Worm (Caenorhabditis elegans) whole organism, late embryonic: ENCODE measurements around the gene his-32.

ENCODE experiments used
- C08G9.2 ChIP-seq: sonication (generic microtip); optimal IDR thresholded peaks from 2 replicates; lab custom pipeline; 2016; ENCODE audit warnings: mild to moderate bottlenecking, missing genetic modification characterization, moderate library complexity, missing compliant biosample characterization
- F13H6.1 ChIP-seq: sonication (generic microtip); optimal IDR thresholded peaks from 2 replicates; lab custom pipeline; 2016; ENCODE audit warnings: missing genetic modification characterization, missing compliant biosample characterization
- K09A11.1 ChIP-seq: sonication (generic microtip); optimal IDR thresholded peaks from 2 replicates; lab custom pipeline; 2017; ENCODE audit warnings: antibody characterized with exemption, mild to moderate bottlenecking, missing genetic modification characterization, missing compliant biosample characterization; ENCODE audit not compliant: insufficient read depth
- T23F11.4 ChIP-seq: fragments of 200-800 bp; sonication (Bioruptor generic); optimal IDR thresholded peaks from 2 replicates; lab custom pipeline; 2018; ENCODE audit warnings: mild to moderate bottlenecking, missing genetic modification characterization, missing compliant biosample characterization
- ahr-1 ChIP-seq: sonication (generic microtip); optimal IDR thresholded peaks from 2 replicates; lab custom pipeline; 2016; ENCODE audit warnings: missing genetic modification characterization, missing compliant biosample characterization
- ama-1 ChIP-seq: fragments of 150-350 bp; optimal IDR thresholded peaks from 2 replicates; lab custom pipeline; 2014
- ceh-18 ChIP-seq: sonication (generic microtip); optimal IDR thresholded peaks from 2 replicates; lab custom pipeline; 2016; ENCODE audit warnings: missing genetic modification characterization, missing compliant biosample characterization
- ceh-19 ChIP-seq: fragments of 200-800 bp; sonication (Bioruptor generic); optimal IDR thresholded peaks from 2 replicates; lab custom pipeline; 2018; ENCODE audit warnings: mild to moderate bottlenecking, missing genetic modification characterization, missing compliant biosample characterization
- ceh-2 ChIP-seq: sonication (generic microtip); optimal IDR thresholded peaks from 2 replicates; lab custom pipeline; 2016; ENCODE audit warnings: missing genotype, missing genetic modification characterization, missing compliant biosample characterization
- ceh-24 ChIP-seq: sonication (generic microtip); optimal IDR thresholded peaks from 2 replicates; lab custom pipeline; 2016; ENCODE audit warnings: mild to moderate bottlenecking, missing genetic modification characterization, missing compliant biosample characterization
- ceh-30 ChIP-seq: fragments of 150-350 bp; optimal IDR thresholded peaks from 2 replicates; lab custom pipeline; 2014; ENCODE audit warnings: missing biosample characterization, missing genetic modification characterization
- ceh-31 ChIP-seq: sonication (generic microtip); optimal IDR thresholded peaks from 2 replicates; lab custom pipeline; 2016; ENCODE audit warnings: missing genetic modification characterization, missing compliant biosample characterization
- ceh-48 ChIP-seq: sonication (generic microtip); optimal IDR thresholded peaks from 2 replicates; lab custom pipeline; 2016; ENCODE audit warnings: missing genetic modification characterization, inconsistent platforms, missing compliant biosample characterization
- ceh-6 ChIP-seq: fragments of 200-800 bp; sonication (Bioruptor generic); optimal IDR thresholded peaks from 2 replicates; lab custom pipeline; 2018; ENCODE audit warnings: mild to moderate bottlenecking, missing genetic modification characterization, missing compliant biosample characterization
- ceh-9 ChIP-seq: sonication (generic microtip); optimal IDR thresholded peaks from 2 replicates; lab custom pipeline; 2016; ENCODE audit warnings: mild to moderate bottlenecking, missing genetic modification characterization, inconsistent platforms, missing compliant biosample characterization
- dmd-4 ChIP-seq: sonication (generic microtip); optimal IDR thresholded peaks from 2 replicates; lab custom pipeline; 2016; ENCODE audit warnings: borderline replicate concordance, missing genetic modification characterization, missing compliant biosample characterization
- dve-1 ChIP-seq: sonication (generic microtip); optimal IDR thresholded peaks from 2 replicates; lab custom pipeline; 2017; ENCODE audit warnings: antibody characterized with exemption, mild to moderate bottlenecking, missing genetic modification characterization, missing compliant biosample characterization
- fax-1 ChIP-seq: sonication (generic microtip); optimal IDR thresholded peaks from 2 replicates; lab custom pipeline; 2016; ENCODE audit warnings: missing genotype, missing genetic modification characterization, missing compliant biosample characterization
- fkh-6 ChIP-seq: sonication (generic microtip); optimal IDR thresholded peaks from 2 replicates; lab custom pipeline; 2016; ENCODE audit warnings: missing genetic modification characterization, missing compliant biosample characterization
- hlh-15 ChIP-seq: sonication (generic microtip); optimal IDR thresholded peaks from 2 replicates; lab custom pipeline; 2016; ENCODE audit warnings: missing genetic modification characterization, missing compliant biosample characterization
- hlh-30 ChIP-seq: sonication (generic microtip); optimal IDR thresholded peaks from 2 replicates; lab custom pipeline; 2017; ENCODE audit warnings: antibody characterized with exemption, missing genetic modification characterization, missing compliant biosample characterization; ENCODE audit not compliant: insufficient read depth
- lin-11 ChIP-seq: fragments of 200-800 bp; sonication (Bioruptor generic); optimal IDR thresholded peaks from 2 replicates; lab custom pipeline; 2018; ENCODE audit warnings: mild to moderate bottlenecking, missing genetic modification characterization, missing compliant biosample characterization
- mec-3 ChIP-seq: sonication (generic microtip); optimal IDR thresholded peaks from 2 replicates; lab custom pipeline; 2016; ENCODE audit warnings: borderline replicate concordance, missing genetic modification characterization, missing compliant biosample characterization
- nfya-1 ChIP-seq: sonication (generic microtip); optimal IDR thresholded peaks from 2 replicates; lab custom pipeline; 2017; ENCODE audit warnings: missing genetic modification characterization, mild to moderate bottlenecking, missing compliant biosample characterization, antibody characterized with exemption, moderate library complexity
- npax-4 ChIP-seq: sonication (generic microtip); optimal IDR thresholded peaks from 2 replicates; lab custom pipeline; 2016; ENCODE audit warnings: missing genetic modification characterization, missing compliant biosample characterization
- odd-2 ChIP-seq: sonication (generic microtip); optimal IDR thresholded peaks from 2 replicates; lab custom pipeline; 2017; ENCODE audit warnings: antibody characterized with exemption, mild to moderate bottlenecking, missing genetic modification characterization, missing compliant biosample characterization
- pag-3 ChIP-seq: sonication (generic microtip); optimal IDR thresholded peaks from 2 replicates; lab custom pipeline; 2016; ENCODE audit warnings: missing compliant biosample characterization, missing genetic modification characterization, borderline replicate concordance
- pha-2 ChIP-seq: sonication (generic microtip); optimal IDR thresholded peaks from 2 replicates; lab custom pipeline; 2017; ENCODE audit warnings: mild to moderate bottlenecking, missing genetic modification characterization, missing compliant biosample characterization
- pha-4 ChIP-seq: fragments of 150-350 bp; optimal IDR thresholded peaks from 2 replicates; lab custom pipeline; 2018; ENCODE audit warnings: missing biosample characterization, missing genetic modification reagents, missing genetic modification characterization
- pqm-1 ChIP-seq: sonication (generic microtip); optimal IDR thresholded peaks from 2 replicates; lab custom pipeline; 2016; ENCODE audit warnings: missing genetic modification characterization, missing compliant biosample characterization
- pros-1 ChIP-seq: fragments of 150-350 bp; optimal IDR thresholded peaks from 2 replicates; lab custom pipeline; 2014; ENCODE audit warnings: missing biosample characterization, missing genetic modification reagents, missing genetic modification characterization
- ref-2 ChIP-seq: sonication (generic microtip); optimal IDR thresholded peaks from 2 replicates; lab custom pipeline; 2016; ENCODE audit warnings: missing genetic modification characterization, missing compliant biosample characterization
- rnt-1 ChIP-seq: sonication (generic microtip); optimal IDR thresholded peaks from 2 replicates; lab custom pipeline; 2016; ENCODE audit warnings: missing genetic modification characterization, missing compliant biosample characterization
- syd-9 ChIP-seq: sonication (generic microtip); optimal IDR thresholded peaks from 2 replicates; lab custom pipeline; 2016; ENCODE audit warnings: mild to moderate bottlenecking, missing genetic modification characterization, moderate library complexity, missing compliant biosample characterization
- tbx-2 ChIP-seq: sonication (generic microtip); optimal IDR thresholded peaks from 2 replicates; lab custom pipeline; 2016; ENCODE audit warnings: missing genetic modification characterization, missing compliant biosample characterization
- tbx-7 ChIP-seq: sonication (generic microtip); optimal IDR thresholded peaks from 2 replicates; lab custom pipeline; 2016; ENCODE audit warnings: missing genotype, missing genetic modification characterization, missing compliant biosample characterization
- ttx-3 ChIP-seq: sonication (generic microtip); optimal IDR thresholded peaks from 2 replicates; lab custom pipeline; 2016; ENCODE audit warnings: missing genetic modification reagents, missing genetic modification characterization, missing compliant biosample characterization
- unc-3 ChIP-seq, 2 experiments: fragments of 200-800 bp in 1 of 2; sonication (Bioruptor generic) in 1 of 2; sonication (generic microtip) in 1 of 2; conservative IDR thresholded peaks in 1 of 2; optimal IDR thresholded peaks in 1 of 2; 2 replicates each; pipeline versions ENCODE4 v1.3.6 to Lab custom; 2016 to 2022; ENCODE audit warnings: missing compliant biosample characterization in 2 of 2, missing genetic modification characterization in 2 of 2, missing genetic modification reagents in 1 of 2
- unc-42 ChIP-seq: sonication (generic microtip); optimal IDR thresholded peaks from 2 replicates; lab custom pipeline; 2016; ENCODE audit warnings: missing genotype, missing genetic modification characterization, missing compliant biosample characterization
- zip-5 ChIP-seq: sonication (generic microtip); optimal IDR thresholded peaks from 2 replicates; lab custom pipeline; 2016; ENCODE audit warnings: missing genetic modification characterization, missing compliant biosample characterization
- ztf-16 ChIP-seq: sonication (generic microtip); optimal IDR thresholded peaks from 2 replicates; lab custom pipeline; 2017; ENCODE audit warnings: missing genetic modification characterization, missing compliant biosample characterization

The his-32 gene

DNA sequence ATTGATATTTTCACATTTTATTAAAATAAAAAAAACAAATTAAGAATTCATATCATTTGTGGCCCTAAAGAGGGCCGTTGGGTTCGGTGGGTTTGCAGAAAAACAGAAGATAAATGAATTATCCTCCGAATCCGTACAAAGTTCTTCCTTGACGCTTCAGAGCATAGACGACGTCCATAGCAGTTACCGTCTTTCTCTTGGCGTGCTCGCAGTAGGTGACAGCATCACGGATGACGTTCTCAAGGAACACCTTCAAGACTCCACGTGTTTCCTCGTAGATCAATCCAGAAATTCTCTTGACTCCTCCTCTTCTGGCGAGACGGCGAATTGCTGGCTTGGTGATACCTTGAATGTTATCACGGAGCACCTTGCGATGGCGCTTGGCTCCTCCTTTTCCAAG lies 551 bp upstream of the his-32 start:
- TF ChIP-seq dmd-4 (tag; lab: Kevin White, UChicago) (no peak), ama-1 (lab: Kevin White, UChicago) (peak; percentile 35)
- TF ChIP-seq, all 69 proteins: peak for 1

DNA sequence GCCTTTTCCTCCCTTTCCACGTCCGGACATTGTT lies 334 bp upstream of the his-32 start, which contains the start of gene his-31:
his-31 (minus strand) TSS at position 30 of the 34 bp plus-strand sequence.
- TF ChIP-seq C08G9.2 (tag; lab: Kevin White, UChicago) (no peak), pros-1 (tag; lab: Kevin White, UChicago) (no peak), ref-2 (tag; lab: Kevin White, UChicago) (no peak), unc-42 (tag; lab: Kevin White, UChicago) (no peak), ceh-24 (tag; lab: Kevin White, UChicago) (no peak), ttx-3 (tag; lab: Kevin White, UChicago) (no peak), lin-11 (tag; lab: Kevin White, UChicago) (no peak), F13H6.1 (tag; lab: Kevin White, UChicago) (no peak), rnt-1 (tag; lab: Kevin White, UChicago) (no peak), ceh-2 (no peak), ceh-48 (tag; lab: Kevin White, UChicago) (no peak)

- TF ChIP-seq nfya-1 (tag; lab: Kevin White, UChicago), result no peak
- TF ChIP-seq pqm-1 (tag; lab: Kevin White, UChicago), result no peak
These were observed 5.5 kb downstream of the his-32 start, which contains the start of gene lgc-6 for ce11 chrIV:8339636-8340035. lgc-6 (plus strand) TSS chrIV:8339936.

DNA sequence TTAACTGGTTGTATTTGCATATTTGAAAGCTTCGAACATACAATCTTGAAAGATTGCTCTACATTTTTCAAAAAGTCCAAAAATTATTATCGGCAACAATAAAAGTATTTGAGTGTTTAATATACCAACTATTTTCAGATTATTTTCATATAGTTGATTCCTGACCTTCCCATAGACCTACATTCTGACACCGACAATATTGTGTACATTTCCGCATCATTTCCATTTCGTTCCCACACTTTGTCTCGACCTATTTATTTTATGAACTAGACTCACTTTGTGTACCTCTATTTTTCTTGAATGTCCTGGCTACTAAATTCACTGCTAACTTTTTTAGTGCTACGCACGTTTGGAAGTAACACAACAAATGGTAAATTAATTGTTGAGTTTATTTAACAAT lies 8.3 kb downstream of the his-32 start, which contains the start of gene lgc-5:
lgc-5 (plus strand) TSS at position 301 of the 400 bp plus-strand sequence.
- TF ChIP-seq lin-11 (tag; lab: Kevin White, UChicago) (no peak), pag-3 (tag; lab: Kevin White, UChicago) (no peak), ceh-31 (tag; lab: Kevin White, UChicago) (no peak), fax-1 (tag; lab: Kevin White, UChicago) (no peak), ceh-18 (tag; lab: Kevin White, UChicago) (no peak), tbx-7 (tag; lab: Kevin White, UChicago) (no peak), unc-3 (GFP tag; conservative IDR thresholded peaks at IDR 0.05; lab: Robert Waterston, UW) (no peak), unc-3 (tag; optimal IDR thresholded peaks at IDR 0.05; lab: Kevin White, UChicago) (no peak), pha-4 (tag; lab: Kevin White, UChicago) (no peak), hlh-15 (tag; lab: Kevin White, UChicago) (no peak), ahr-1 (no peak), C08G9.2 (tag; lab: Kevin White, UChicago) (no peak), ceh-9 (no peak), ztf-16 (no peak), ceh-2 (no peak), mec-3 (tag; lab: Kevin White, UChicago) (no peak), hlh-30 (no peak), K09A11.1 (tag; lab: Kevin White, UChicago) (no peak), fkh-6 (no peak), ceh-30 (tag; lab: Kevin White, UChicago) (no peak), tbx-2 (tag; lab: Kevin White, UChicago) (no peak)

ce11 chrIV:8345518-8345917 lies 11.4 kb downstream of the his-32 start, which contains the start of gene F17E9.5:
F17E9.5 (plus strand) TSS chrIV:8345818.
- TF ChIP-seq ceh-9, result no peak
- TF ChIP-seq ceh-31 (tag; lab: Kevin White, UChicago), result no peak
- TF ChIP-seq syd-9 (tag; lab: Kevin White, UChicago), result no peak
- no peak for TF ChIP-seq fax-1 (tag; lab: Kevin White, UChicago)
- no peak for TF ChIP-seq ceh-19
- no peak for TF ChIP-seq pha-2 (tag; lab: Kevin White, UChicago)
- no peak for TF ChIP-seq odd-2 (tag; lab: Kevin White, UChicago)
- no peak for TF ChIP-seq zip-5 (tag; lab: Kevin White, UChicago)
- no peak for TF ChIP-seq ref-2 (tag; lab: Kevin White, UChicago)
- no peak for TF ChIP-seq ceh-24 (tag; lab: Kevin White, UChicago)
- no peak for TF ChIP-seq pros-1 (tag; lab: Kevin White, UChicago)
- TF ChIP-seq ceh-6, result no peak
- TF ChIP-seq ceh-30 (tag; lab: Kevin White, UChicago), result no peak
- no peak for TF ChIP-seq T23F11.4
- TF ChIP-seq npax-4, result no peak
- no peak for TF ChIP-seq hlh-15 (tag; lab: Kevin White, UChicago)
- no peak for TF ChIP-seq dve-1
